Fruit fly (Drosophila melanogaster) Kc167 (cell line): ENCODE results near the gene holn1.

ENCODE experiments used
- Myc ChIP-seq: fragments of >200 bp; optimal IDR thresholded peaks from 2 replicates; lab custom pipeline; 2017; ENCODE audit warnings: missing external identifiers
- Sin3A ChIP-seq: fragments of >200 bp; optimal IDR thresholded peaks from 2 replicates; lab custom pipeline; 2018; ENCODE audit warnings: missing external identifiers
- h ChIP-seq: fragments of >200 bp; optimal IDR thresholded peaks from 3 replicates; lab custom pipeline; 2018; ENCODE audit warnings: missing external identifiers
- insv ChIP-seq: fragments of >200 bp; optimal IDR thresholded peaks from 3 replicates; lab custom pipeline; 2018; ENCODE audit warnings: missing external identifiers
- psq ChIP-seq: fragments of >200 bp; optimal IDR thresholded peaks from 2 replicates; lab custom pipeline; 2017; ENCODE audit warnings: missing external identifiers
- ttk ChIP-seq: sonication (Bioruptor generic); optimal IDR thresholded peaks from 2 replicates; lab custom pipeline; 2017; ENCODE audit warnings: missing external identifiers

holn1 gene

DNA sequence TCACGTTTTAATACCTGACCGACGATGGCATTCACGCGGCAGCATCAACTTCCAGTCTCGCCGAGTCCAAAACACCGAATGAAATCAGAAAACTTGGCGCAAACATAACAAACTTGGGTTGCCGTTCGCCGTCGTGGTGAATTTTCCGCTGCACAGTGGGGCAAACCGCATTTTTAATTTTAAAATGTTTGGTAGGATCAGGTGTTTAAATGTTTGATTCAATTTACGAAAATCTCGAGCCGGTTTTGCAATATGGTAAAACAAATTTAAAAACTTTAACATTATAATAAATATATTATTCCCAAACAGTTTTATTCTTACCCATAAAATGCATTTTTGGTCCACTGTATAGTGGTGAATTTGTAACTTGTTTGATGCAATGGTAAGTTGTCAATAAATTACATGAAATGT, 38.5 kb downstream of the holn1 start, which contains the start of gene RluA-1:
Gene RluA-1 (minus strand): TSS at position 82 of the 411 bp plus-strand sequence.
- TF ChIP-seq ttk (lab: Kevin White, UChicago) (no peak), Sin3A (lab: Kevin White, UChicago) (no peak), psq (no peak), Myc (no peak), h (no peak), insv (lab: Kevin White, UChicago) (no peak)

DNA sequence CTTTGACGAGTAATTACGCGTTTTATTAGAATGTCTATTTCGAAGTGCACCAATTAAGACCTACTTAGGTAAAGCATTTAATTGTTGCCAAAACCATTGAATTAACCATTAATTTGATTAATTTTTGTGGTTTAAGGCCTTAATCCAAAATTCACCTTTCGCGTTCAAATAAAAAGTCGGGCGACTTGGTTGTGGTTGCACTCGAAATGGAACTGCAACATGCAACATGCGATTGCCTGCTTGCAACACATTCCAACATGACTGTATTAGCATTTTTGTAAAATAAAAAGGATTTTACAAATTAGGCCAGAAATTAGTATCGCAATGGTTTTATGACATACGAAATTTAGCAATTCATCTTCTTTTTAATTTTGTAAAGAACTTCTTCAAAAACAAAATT, 39.0 kb downstream of the holn1 start:
- no peak for TF ChIP-seq psq
- no peak for TF ChIP-seq insv (lab: Kevin White, UChicago)
- TF ChIP-seq ttk (lab: Kevin White, UChicago): no peak
- TF ChIP-seq h: no peak
- no peak for TF ChIP-seq Sin3A (lab: Kevin White, UChicago)
- no peak for TF ChIP-seq Myc

DNA sequence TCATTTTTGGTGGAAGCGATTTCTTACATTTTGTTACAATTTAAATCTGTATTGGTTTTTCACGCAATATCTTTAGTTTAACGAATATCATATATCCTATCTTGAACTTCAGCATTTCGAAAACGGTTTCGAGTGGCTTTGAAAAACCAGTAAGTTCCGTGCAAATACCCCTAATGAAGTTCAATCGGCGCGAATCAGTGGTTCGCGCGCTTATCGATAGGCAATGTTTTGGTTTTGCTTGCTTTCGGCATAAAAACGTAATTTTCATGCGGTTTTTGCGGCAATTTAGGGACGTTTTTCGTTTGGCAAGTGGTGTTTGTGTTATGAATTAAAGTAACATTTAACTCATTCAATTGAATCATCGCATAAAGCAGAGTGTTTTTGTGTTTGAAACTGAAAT, 41.1 kb downstream of the holn1 start, which contains the start of gene RluA-2:
Gene RluA-2 (plus strand): TSS at position 195 of the 400 bp plus-strand sequence.
- TF ChIP-seq h: no peak
- no peak for TF ChIP-seq Myc
- TF ChIP-seq insv (lab: Kevin White, UChicago): no peak
- no peak for TF ChIP-seq psq
- no peak for TF ChIP-seq ttk (lab: Kevin White, UChicago)
- no peak for TF ChIP-seq Sin3A (lab: Kevin White, UChicago)

DNA sequence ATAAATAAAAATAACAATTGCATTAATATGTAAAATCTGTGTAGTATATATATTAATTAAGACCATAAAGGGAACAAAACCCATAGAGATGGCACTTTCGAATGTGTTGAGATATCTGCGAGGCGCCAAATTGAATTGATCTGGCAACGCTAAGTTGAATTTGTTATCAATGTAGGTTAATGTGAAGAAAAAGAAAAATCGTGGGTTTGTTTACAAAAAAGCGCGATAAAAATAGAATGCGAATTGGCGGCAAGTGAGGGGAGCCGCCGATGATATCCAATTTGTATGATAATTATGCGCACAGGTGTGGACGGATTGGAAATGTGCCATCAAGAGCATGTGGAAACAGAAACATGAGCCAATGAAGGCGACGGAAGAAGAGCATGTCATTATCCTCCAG, 44.1 kb downstream of the holn1 start:
- TF ChIP-seq h (no peak), Sin3A (lab: Kevin White, UChicago) (no peak), insv (lab: Kevin White, UChicago) (no peak), Myc (no peak), ttk (lab: Kevin White, UChicago) (no peak), psq (no peak)

DNA sequence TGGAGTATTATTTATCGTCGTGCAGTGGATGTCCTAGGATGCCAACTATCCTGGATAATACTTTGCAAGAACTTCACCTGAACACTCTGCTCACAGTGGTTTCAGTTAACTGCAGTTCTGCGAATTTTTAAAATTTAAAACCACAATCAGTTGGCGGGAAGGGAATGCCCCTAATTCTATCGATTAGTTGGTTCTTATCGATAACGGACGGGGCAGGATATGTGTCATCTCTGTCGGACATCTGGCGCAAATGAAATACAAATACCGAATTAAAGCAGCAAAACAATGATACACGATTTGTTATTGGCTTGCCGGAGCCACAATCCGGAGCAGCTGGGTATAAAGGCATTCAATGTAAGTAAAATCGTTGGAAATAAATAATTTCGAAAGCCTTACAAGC, 47.3 kb downstream of the holn1 start, which contains the start of gene Grip75:
Gene Grip75 (plus strand): TSS at position 223 of the 400 bp plus-strand sequence.
- no peak for TF ChIP-seq ttk (lab: Kevin White, UChicago)
- TF ChIP-seq h: no peak
- no peak for TF ChIP-seq insv (lab: Kevin White, UChicago)
- TF ChIP-seq psq: no peak
- no peak for TF ChIP-seq Myc
- TF ChIP-seq Sin3A (lab: Kevin White, UChicago): no peak
